Fruit fly (Drosophila melanogaster): Measurements from ENCODE around the gene t-cup.

t-cup gene

DNA sequence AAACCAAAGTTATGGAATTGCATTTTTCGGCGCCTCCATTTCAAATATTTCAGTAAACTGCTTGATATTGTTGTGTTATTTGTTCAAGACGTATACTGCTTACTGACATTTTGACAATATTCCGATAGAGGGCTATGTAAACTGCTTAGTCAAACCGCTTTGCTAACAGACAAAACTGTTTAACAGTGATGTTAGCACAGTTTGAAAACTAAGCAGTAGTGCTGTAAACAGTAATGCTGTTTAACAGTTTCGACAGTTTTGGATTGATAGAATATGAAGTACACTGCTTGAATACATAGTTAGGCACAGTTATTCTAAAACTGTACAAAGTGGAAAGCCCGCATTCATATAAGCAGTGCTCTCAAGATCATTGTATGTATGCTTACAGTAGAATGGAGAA lies 23.1 kb upstream of the t-cup start (continued):
- TF ChIP-seq trem (tag; optimal IDR thresholded peaks at IDR 0.05) (peak; percentile 37), ken (GFP tag; IDR thresholded peaks at IDR 0.05) (0 out of 3 replicates have a peak, but pooled peaks have one; percentile 42)

- TF ChIP-seq Asciz (GFP tag; optimal IDR thresholded peaks at IDR 0.05) (no peak), Rx (GFP tag; IDR thresholded peaks at IDR 0.05) (no peak), dati (GFP tag; IDR thresholded peaks at IDR 0.05) (no peak), crol (GFP tag; IDR thresholded peaks at IDR 0.05) (peak; percentile 64), chm (GFP tag; IDR thresholded peaks at IDR 0.05) (no peak), CG12391 (tag; optimal IDR thresholded peaks at IDR 0.05) (no peak), CG2116 (GFP tag; optimal IDR thresholded peaks at IDR 0.05) (no peak), CG6272 (GFP tag; IDR thresholded peaks at IDR 0.05) (no peak), lov (optimal IDR thresholded peaks at IDR 0.05) (no peak), lov (GFP tag; IDR thresholded peaks at IDR 0.05) (no peak), crp (GFP tag; optimal IDR thresholded peaks at IDR 0.05) (no peak), twi (tag; optimal IDR thresholded peaks at IDR 0.05) (no peak), CG10654 (GFP tag; optimal IDR thresholded peaks at IDR 0.05) (no peak), wek (GFP tag; optimal IDR thresholded peaks at IDR 0.05) (no peak), chinmo (GFP tag; IDR thresholded peaks at IDR 0.05; ENCODE audit: partially characterized antibody) (0 out of 4 replicates have a peak, but pooled peaks have one; percentile 14)
Observed at dm6 chr2L:12519216-12519615, 22.1 kb upstream of the t-cup start.

- TF ChIP-seq CG3065 (GFP tag; optimal IDR thresholded peaks at IDR 0.05) = no peak
- 0 out of 2 replicates have a peak, but pooled peaks have one; percentile 11 for TF ChIP-seq sob (GFP tag; IDR thresholded peaks at IDR 0.05)
- peak; percentile 58 for TF ChIP-seq lbe (GFP tag; optimal IDR thresholded peaks at IDR 0.05)
- no peak for TF ChIP-seq CG6683 (GFP tag; optimal IDR thresholded peaks at IDR 0.05)
- TF ChIP-seq bsh (GFP tag; optimal IDR thresholded peaks at IDR 0.05) = peak in 1 of 2 experiments; percentile 26
- peak; percentile 2 for TF ChIP-seq sqz (GFP tag; optimal IDR thresholded peaks at IDR 0.05)
- peak; percentile 55 for TF ChIP-seq CG12769 (tag; optimal IDR thresholded peaks at IDR 0.05)
- peak; percentile 62 for TF ChIP-seq corto (GFP tag; optimal IDR thresholded peaks at IDR 0.05)
- no peak for TF ChIP-seq CG7963 (GFP tag; IDR thresholded peaks at IDR 0.05; ENCODE audit: partially characterized antibody)
- no peak for TF ChIP-seq Bdp1 (GFP tag; optimal IDR thresholded peaks at IDR 0.05)
- peak; percentile 41 for TF ChIP-seq CG13894 (tag; optimal IDR thresholded peaks at IDR 0.05)
- peak in 1 of 2 experiments; percentile 2 for TF ChIP-seq Trl (optimal IDR thresholded peaks at IDR 0.05)
- no peak for TF ChIP-seq Trl (GFP tag; optimal IDR thresholded peaks at IDR 0.05)
- peak; percentile 19 for TF ChIP-seq nom (GFP tag; optimal IDR thresholded peaks at IDR 0.05)
- no peak for TF ChIP-seq CG9437 (GFP tag; optimal IDR thresholded peaks at IDR 0.05)
- no peak for TF ChIP-seq disco-r (GFP tag; optimal IDR thresholded peaks at IDR 0.05)
- no peak for TF ChIP-seq klu (GFP tag; IDR thresholded peaks at IDR 0.05)
- no peak for TF ChIP-seq Abd-B (GFP tag; optimal IDR thresholded peaks at IDR 0.05)
- TF ChIP-seq mam (GFP tag; optimal IDR thresholded peaks at IDR 0.05) = no peak
- TF ChIP-seq CG17612 (GFP tag; IDR thresholded peaks at IDR 0.05) = no peak
- TF ChIP-seq Drgx (GFP tag; IDR thresholded peaks at IDR 0.05) = peak; percentile 67
- TF ChIP-seq ash1 (GFP tag; optimal IDR thresholded peaks at IDR 0.05) = no peak
- TF ChIP-seq CG10321 (GFP tag; IDR thresholded peaks at IDR 0.05) = no peak
- TF ChIP-seq z (GFP tag; IDR thresholded peaks at IDR 0.05) = peak; percentile 83
- TF ChIP-seq Med (GFP tag) = peak; percentile 58
- no peak for TF ChIP-seq CG18262 (tag; optimal IDR thresholded peaks at IDR 0.05)
- TF ChIP-seq pzg (GFP tag; optimal IDR thresholded peaks at IDR 0.05) = no peak
- no peak for TF ChIP-seq CG9876 (GFP tag; optimal IDR thresholded peaks at IDR 0.05)
- no peak for TF ChIP-seq Ada2b (GFP tag; IDR thresholded peaks at IDR 0.05)
- no peak for TF ChIP-seq bigmax (GFP tag; optimal IDR thresholded peaks at IDR 0.05)
- no peak for TF ChIP-seq CG9215 (GFP tag; IDR thresholded peaks at IDR 0.05)
- TF ChIP-seq CG8290 (GFP tag; optimal IDR thresholded peaks at IDR 0.05) = no peak
- TF ChIP-seq CG8290 (tag; optimal IDR thresholded peaks at IDR 0.05) = peak in 1 of 2 experiments; percentile 20
Observed at dm6 chr2L:12513866-12514361, 16.8 kb upstream of the t-cup start.
